Worm (Caenorhabditis elegans): ENCODE measurements around the gene ZK892.4.
"Not testable (repeated sequence)": the region's sequence is repeated elsewhere in the genome, so short reads cannot be mapped to it uniquely, and the experiment has no call there.

DNA sequence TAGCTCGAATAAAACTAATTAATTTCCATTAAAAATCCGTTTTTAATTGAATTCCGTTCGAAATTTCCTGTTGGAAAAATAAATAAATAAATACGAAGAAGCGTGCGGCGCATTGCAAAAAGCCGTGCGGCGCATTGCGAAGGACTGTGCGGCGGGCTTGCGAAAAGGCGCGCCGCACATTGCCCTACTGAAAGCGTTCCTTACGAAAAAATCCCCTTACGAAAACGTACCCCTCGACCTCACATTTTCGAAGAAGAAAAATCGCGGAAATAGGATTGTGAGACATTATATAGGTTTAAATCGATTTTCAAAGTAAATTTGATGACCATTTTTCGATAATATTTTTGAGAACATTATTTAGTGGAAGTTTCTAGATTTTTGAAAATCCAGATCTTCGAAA lies 28.4 kb downstream of the ZK892.4 start:
- TF ChIP-seq egl-27 (tag; optimal IDR thresholded peaks at IDR 0.05); unc-62 (GFP tag; optimal IDR thresholded peaks at IDR 0.05); snpc-4 (tag; optimal IDR thresholded peaks at IDR 0.05); ceh-82 (tag; optimal IDR thresholded peaks at IDR 0.05); ztf-11 (tag; optimal IDR thresholded peaks at IDR 0.05); elt-3 (tag; optimal IDR thresholded peaks at IDR 0.05); skn-1 (tag; optimal IDR thresholded peaks at IDR 0.05): not testable (repeated sequence)
- TF ChIP-seq C16A3.4 (tag; optimal IDR thresholded peaks at IDR 0.05): peak; percentile 8
